Worm (Caenorhabditis elegans): ENCODE results near the gene R144.3.

ce11 chrIII:5036158-5036557, 14.4 kb downstream of the R144.3 start, which contains the start of gene C45G9.6:
- TF ChIP-seq R02D3.7 (tag; optimal IDR thresholded peaks at IDR 0.05) (no peak), elt-3 (tag; optimal IDR thresholded peaks at IDR 0.05) (no peak), elt-1 (tag; optimal IDR thresholded peaks at IDR 0.05) (no peak), skn-1 (tag; optimal IDR thresholded peaks at IDR 0.05) (no peak)
